Worm (Caenorhabditis elegans) whole organism, midembryonic: Measurements from ENCODE around the gene clec-163.

Experiments used
- cog-1 ChIP-seq: sonication (generic microtip); optimal IDR thresholded peaks from 2 replicates; lab custom pipeline; 2016; ENCODE audit warnings: missing genetic modification characterization, missing compliant biosample characterization
- flt-1 ChIP-seq: fragments of 200-800 bp; sonication (Bioruptor generic); IDR thresholded peaks from 2 replicates; pipeline ENCODE4 v1.3.6; 2022; ENCODE audit warnings: missing genetic modification characterization, missing compliant biosample characterization
- klf-2 ChIP-seq: fragments of 200-800 bp; sonication (Bioruptor generic); conservative IDR thresholded peaks from 2 replicates; pipeline ENCODE4 v1.3.6; 2022; ENCODE audit warnings: missing genetic modification reagents, missing genetic modification characterization, missing compliant biosample characterization
- med-1 ChIP-seq: sonication (generic microtip); optimal IDR thresholded peaks from 2 replicates; lab custom pipeline; 2017; ENCODE audit warnings: missing genetic modification characterization, mild to moderate bottlenecking, missing compliant biosample characterization, antibody characterized with exemption, missing genetic modification reagents; ENCODE audit not compliant: insufficient read depth
- ref-1 ChIP-seq: fragments of 200-800 bp; sonication (Bioruptor generic); conservative IDR thresholded peaks from 2 replicates; pipeline ENCODE4 v1.3.6; 2022; ENCODE audit warnings: missing genetic modification reagents, missing genetic modification characterization, missing compliant biosample characterization
- ztf-23 ChIP-seq: fragments of 200-800 bp; sonication (Bioruptor generic); IDR thresholded peaks from 2 replicates; pipeline ENCODE4 v1.3.6; 2022; ENCODE audit warnings: missing genetic modification reagents, missing genetic modification characterization, missing compliant biosample characterization
- ztf-29 ChIP-seq: fragments of 200-800 bp; sonication (Bioruptor generic); IDR thresholded peaks from 2 replicates; pipeline ENCODE4 v1.3.6; 2022; ENCODE audit warnings: missing genetic modification reagents, missing genetic modification characterization, missing compliant biosample characterization

- TF ChIP-seq flt-1 (GFP tag; lab: Robert Waterston, UW) = no peak
- TF ChIP-seq ref-1 (GFP tag; lab: Robert Waterston, UW) = no peak
- TF ChIP-seq klf-2 (GFP tag; lab: Robert Waterston, UW) = no peak
- no peak for TF ChIP-seq ztf-29 (GFP tag; lab: Robert Waterston, UW)
- no peak for TF ChIP-seq cog-1 (tag; lab: Kevin White, UChicago)
- no peak for TF ChIP-seq ztf-23
- no peak for TF ChIP-seq med-1 (GFP tag; lab: Kevin White, UChicago)
These were observed 25.1 kb downstream of the clec-163 start for ce11 chrIII:10819257-10819656.
